Worm (Caenorhabditis elegans): ENCODE measurements around the gene lys-8.

DNA sequence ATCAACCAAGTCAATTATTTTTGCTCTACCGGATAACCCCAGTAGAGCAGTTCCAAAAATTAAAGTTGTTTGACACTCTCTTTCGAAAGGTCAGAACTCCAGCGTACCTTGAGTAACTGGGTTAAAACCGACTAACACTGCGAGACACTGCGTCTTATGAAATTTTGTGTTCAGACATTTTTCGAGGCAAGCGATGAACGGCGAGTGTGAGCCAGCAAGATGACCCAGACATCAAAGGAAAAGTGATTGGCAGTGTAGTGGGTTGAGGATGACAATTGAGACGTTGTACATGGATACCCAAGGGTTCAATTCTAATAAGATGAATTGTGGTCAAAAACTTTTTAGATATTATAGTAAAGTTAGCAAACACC is 41.8 kb upstream of the lys-8 start:
- TF ChIP-seq ama-1 (optimal IDR thresholded peaks at IDR 0.05) (no peak), aly-1 (tag; optimal IDR thresholded peaks at IDR 0.05) (no peak), tbx-37 (GFP tag; conservative IDR thresholded peaks at IDR 0.05) (no peak), F13C5.2 (tag; optimal IDR thresholded peaks at IDR 0.05) (no peak), ceh-36 (tag; optimal IDR thresholded peaks at IDR 0.05) (no peak), scrt-1 (GFP tag; IDR thresholded peaks at IDR 0.05) (no peak), pes-1 (GFP tag; IDR thresholded peaks at IDR 0.05) (no peak), ceh-13 (GFP tag; optimal IDR thresholded peaks at IDR 0.05) (no peak), flt-1 (GFP tag; IDR thresholded peaks at IDR 0.05) (no peak), hnd-1 (tag; optimal IDR thresholded peaks at IDR 0.05) (no peak)
